Worm (Caenorhabditis elegans) whole organism, L4 larva: ENCODE results near the gene enol-1.

Source experiments
- R02D3.7 ChIP-seq: fragments of 150-350 bp; sonication (generic microtip); optimal IDR thresholded peaks from 3 replicates; lab custom pipeline; 2014; ENCODE audit warnings: missing biosample characterization, missing genetic modification characterization
- Y105C5A.15 ChIP-seq: fragments of 200-800 bp; sonication (Bioruptor generic); IDR thresholded peaks from 2 replicates; pipeline ENCODE4 v1.3.6; 2022; ENCODE audit warnings: missing genetic modification characterization, missing compliant biosample characterization
- Y48G9A.11 ChIP-seq: fragments of 200-800 bp; sonication (Bioruptor generic); IDR thresholded peaks from 2 replicates; pipeline ENCODE4 v1.3.6; 2022; ENCODE audit warnings: missing genetic modification reagents, missing genetic modification characterization, missing compliant biosample characterization
- Y75B8A.6 ChIP-seq: fragments of 200-800 bp; sonication (Bioruptor generic); IDR thresholded peaks from 2 replicates; pipeline ENCODE4 v1.3.6; 2022; ENCODE audit warnings: missing genetic modification reagents, missing genetic modification characterization, missing compliant biosample characterization
- ceh-20 ChIP-seq: fragments of 200-800 bp; sonication (Bioruptor generic); IDR thresholded peaks from 2 replicates; pipeline ENCODE4 v1.3.6; 2022; ENCODE audit warnings: missing genetic modification reagents, missing genetic modification characterization, missing compliant biosample characterization
- ceh-28 ChIP-seq: fragments of 150-350 bp; optimal IDR thresholded peaks from 2 replicates; lab custom pipeline; 2014; ENCODE audit warnings: missing biosample characterization, missing genetic modification reagents, missing genetic modification characterization
- ceh-62 ChIP-seq: sonication (generic microtip); optimal IDR thresholded peaks from 2 replicates; lab custom pipeline; 2017; ENCODE audit warnings: missing biosample characterization, missing genetic modification characterization
- ces-1 ChIP-seq: fragments of 150-350 bp; sonication (generic microtip); optimal IDR thresholded peaks from 4 replicates; lab custom pipeline; 2014; ENCODE audit warnings: missing biosample characterization, missing genetic modification reagents, missing genetic modification characterization
- daf-12 ChIP-seq: fragments of 150-350 bp; optimal IDR thresholded peaks from 2 replicates; lab custom pipeline; 2014; ENCODE audit warnings: missing biosample characterization, missing genetic modification reagents, missing genetic modification characterization
- daf-16 ChIP-seq, 3 experiments: sonication (generic microtip); optimal IDR thresholded peaks; 2 replicates each; lab custom pipeline; 2016 to 2017; ENCODE audit warnings: missing genetic modification characterization in 3 of 3, missing genetic modification reagents in 3 of 3, mild to moderate bottlenecking in 2 of 3, missing compliant biosample characterization in 2 of 3, missing biosample characterization in 1 of 3, moderate library complexity in 1 of 3
- dmd-6 ChIP-seq: fragments of 200-800 bp; sonication (Bioruptor generic); IDR thresholded peaks from 2 replicates; pipeline ENCODE4 v1.3.6; 2022; ENCODE audit warnings: missing genetic modification reagents, missing genetic modification characterization, missing compliant biosample characterization
- dmd-9 ChIP-seq: fragments of 200-800 bp; sonication (Bioruptor generic); IDR thresholded peaks from 2 replicates; pipeline ENCODE4 v1.3.6; 2022; ENCODE audit warnings: missing genetic modification reagents, missing genetic modification characterization, missing compliant biosample characterization
- dpl-1 ChIP-seq: fragments of 150-350 bp; optimal IDR thresholded peaks from 2 replicates; lab custom pipeline; 2014; ENCODE audit warnings: missing biosample characterization, missing genetic modification reagents, missing genetic modification characterization
- dve-1 ChIP-seq: sonication (generic microtip); optimal IDR thresholded peaks from 2 replicates; lab custom pipeline; 2017; ENCODE audit warnings: antibody characterized with exemption, mild to moderate bottlenecking, missing genetic modification characterization, missing compliant biosample characterization; ENCODE audit not compliant: insufficient read depth
- fkh-10 ChIP-seq: fragments of 150-350 bp; optimal IDR thresholded peaks from 2 replicates; lab custom pipeline; 2014; ENCODE audit warnings: missing biosample characterization, missing genetic modification reagents, missing genetic modification characterization
- fos-1 ChIP-seq: fragments of 150-350 bp; optimal IDR thresholded peaks from 2 replicates; lab custom pipeline; 2014; ENCODE audit warnings: missing biosample characterization, missing genetic modification characterization
- gei-8 ChIP-seq: fragments of 200-800 bp; sonication (Bioruptor generic); optimal IDR thresholded peaks from 2 replicates; lab custom pipeline; 2018; ENCODE audit warnings: mild to moderate bottlenecking, missing genetic modification characterization, missing compliant biosample characterization
- hif-1 ChIP-seq, 2 experiments: sonication (generic microtip); optimal IDR thresholded peaks; 2 replicates each; lab custom pipeline; 2016 to 2017; ENCODE audit warnings: missing compliant biosample characterization in 2 of 2, missing genetic modification characterization in 2 of 2, missing genetic modification reagents in 2 of 2, missing genotype in 2 of 2, mild to moderate bottlenecking in 1 of 2
- hmg-1.1 ChIP-seq: fragments of 200-800 bp; sonication (Bioruptor generic); IDR thresholded peaks from 2 replicates; pipeline ENCODE4 v1.3.6; 2022; ENCODE audit warnings: missing genetic modification reagents, missing genetic modification characterization, missing compliant biosample characterization
- lin-13 ChIP-seq: fragments of 150-350 bp; optimal IDR thresholded peaks from 2 replicates; lab custom pipeline; 2014; ENCODE audit warnings: missing biosample characterization, missing genetic modification reagents, missing genetic modification characterization
- lin-29 ChIP-seq: fragments of 200-800 bp; sonication (Bioruptor generic); IDR thresholded peaks from 2 replicates; pipeline ENCODE4 v1.3.6; 2022; ENCODE audit warnings: missing genetic modification reagents, missing genetic modification characterization, missing compliant biosample characterization
- lin-39 ChIP-seq: fragments of 150-350 bp; optimal IDR thresholded peaks from 2 replicates; lab custom pipeline; 2014; ENCODE audit warnings: missing biosample characterization, missing genetic modification reagents, missing genetic modification characterization
- mdt-29 ChIP-seq: fragments of 200-800 bp; sonication (Bioruptor generic); IDR thresholded peaks from 2 replicates; pipeline ENCODE4 v1.3.6; 2022; ENCODE audit warnings: missing genetic modification reagents, missing genetic modification characterization, missing compliant biosample characterization
- nhr-25 ChIP-seq: sonication (generic microtip); optimal IDR thresholded peaks from 2 replicates; lab custom pipeline; 2017; ENCODE audit warnings: missing genetic modification characterization, mild to moderate bottlenecking, missing compliant biosample characterization, antibody characterized with exemption, moderate library complexity, borderline replicate concordance; ENCODE audit not compliant: insufficient read depth
- nhr-28 ChIP-seq: fragments of 150-350 bp; optimal IDR thresholded peaks from 2 replicates; lab custom pipeline; 2014; ENCODE audit warnings: missing biosample characterization, missing genetic modification characterization
- nhr-41 ChIP-seq: fragments of 200-800 bp; sonication (Bioruptor generic); IDR thresholded peaks from 2 replicates; pipeline ENCODE4 v1.3.6; 2022; ENCODE audit warnings: missing genetic modification reagents, missing genetic modification characterization, missing compliant biosample characterization
- nhr-42 ChIP-seq: fragments of 200-800 bp; sonication (Bioruptor generic); IDR thresholded peaks from 2 replicates; pipeline ENCODE4 v1.3.6; 2022; ENCODE audit warnings: missing genetic modification characterization, missing compliant biosample characterization
- nhr-6 ChIP-seq: fragments of 150-350 bp; optimal IDR thresholded peaks from 2 replicates; lab custom pipeline; 2014; ENCODE audit warnings: missing biosample characterization, missing genetic modification characterization
- nhr-76 ChIP-seq: fragments of 150-350 bp; optimal IDR thresholded peaks from 2 replicates; lab custom pipeline; 2014; ENCODE audit warnings: missing biosample characterization, missing genetic modification characterization
- nhr-77 ChIP-seq: fragments of 150-350 bp; optimal IDR thresholded peaks from 2 replicates; lab custom pipeline; 2014; ENCODE audit warnings: missing biosample characterization, missing genetic modification characterization
- pqm-1 ChIP-seq: sonication (generic microtip); optimal IDR thresholded peaks from 2 replicates; lab custom pipeline; 2017; ENCODE audit warnings: missing biosample characterization, missing genetic modification characterization
- skn-1 ChIP-seq: fragments of 150-350 bp; optimal IDR thresholded peaks from 2 replicates; lab custom pipeline; 2014; ENCODE audit warnings: missing biosample characterization, missing genetic modification characterization
- snpc-1.2 ChIP-seq: fragments of 200-800 bp; sonication (Bioruptor generic); IDR thresholded peaks from 2 replicates; pipeline ENCODE4 v1.3.6; 2022; ENCODE audit warnings: missing genetic modification reagents, missing genetic modification characterization, missing compliant biosample characterization
- spr-1 ChIP-seq: sonication (generic microtip); optimal IDR thresholded peaks from 2 replicates; lab custom pipeline; 2016; ENCODE audit warnings: mild to moderate bottlenecking, missing genetic modification characterization, missing compliant biosample characterization
- tag-97 ChIP-seq: fragments of 200-800 bp; sonication (Bioruptor generic); IDR thresholded peaks from 2 replicates; pipeline ENCODE4 v1.3.6; 2022; ENCODE audit warnings: missing genetic modification characterization, missing compliant biosample characterization
- tra-1 ChIP-seq: fragments of 200-800 bp; sonication (Bioruptor generic); IDR thresholded peaks from 2 replicates; pipeline ENCODE4 v1.3.6; 2022; ENCODE audit warnings: missing genetic modification reagents, missing genetic modification characterization, missing compliant biosample characterization
- unc-62 ChIP-seq, 3 experiments: fragments of 150-350 bp in 1 of 3; sonication (generic microtip); optimal IDR thresholded peaks in 2 of 3; peaks in 1 of 3; 1 replicate in 1 of 3; 2 replicates in 2 of 3; lab custom pipeline; 2014 to 2017; ENCODE audit warnings: missing biosample characterization in 3 of 3, missing genetic modification characterization in 3 of 3, missing genetic modification reagents in 3 of 3, missing genotype in 1 of 3
- vab-7 ChIP-seq: fragments of 200-800 bp; sonication (Bioruptor generic); IDR thresholded peaks from 2 replicates; pipeline ENCODE4 v1.3.6; 2022; ENCODE audit warnings: missing genetic modification reagents, missing genetic modification characterization, missing compliant biosample characterization
- zfp-3 ChIP-seq: fragments of 200-800 bp; sonication (Bioruptor generic); conservative IDR thresholded peaks from 2 replicates; pipeline ENCODE4 v1.3.6; 2022; ENCODE audit warnings: missing genetic modification reagents, missing genetic modification characterization, missing compliant biosample characterization
- zip-11 ChIP-seq: fragments of 200-800 bp; sonication (Bioruptor generic); IDR thresholded peaks from 2 replicates; pipeline ENCODE4 v1.3.6; 2022; ENCODE audit warnings: missing genetic modification characterization, missing compliant biosample characterization
- zip-2 ChIP-seq: fragments of 150-350 bp; optimal IDR thresholded peaks from 2 replicates; lab custom pipeline; 2014; ENCODE audit warnings: missing biosample characterization, missing genetic modification characterization
- ztf-11 ChIP-seq: fragments of 150-350 bp; optimal IDR thresholded peaks from 2 replicates; lab custom pipeline; 2014; ENCODE audit warnings: missing biosample characterization, missing genetic modification characterization

The enol-1 gene

ce11 chrII:8903871-8904270 is 26.9 kb upstream of the enol-1 start:
- TF ChIP-seq unc-62 (GFP tag; optimal IDR thresholded peaks at IDR 0.05 in 1 of 2; lab: Kevin White, UChicago): peak in 1 of 2 experiments; percentile 96
- no peak for TF ChIP-seq unc-62 (tag; optimal IDR thresholded peaks at IDR 0.05; lab: Kevin White, UChicago)
- no peak for TF ChIP-seq zip-2 (tag; lab: Kevin White, UChicago)
- TF ChIP-seq ces-1 (GFP tag; lab: Kevin White, UChicago): no peak
- no peak for TF ChIP-seq ceh-28
- no peak for TF ChIP-seq spr-1 (tag; lab: Kevin White, UChicago)
- TF ChIP-seq mdt-29 (GFP tag; lab: Robert Waterston, UW): no peak
- TF ChIP-seq, all 104 proteins: peak for 1

- no peak for TF ChIP-seq zip-11 (GFP tag; lab: Robert Waterston, UW)
- TF ChIP-seq Y48G9A.11 (GFP tag; lab: Robert Waterston, UW): no peak
- no peak for TF ChIP-seq dpl-1
- TF ChIP-seq daf-12 (tag; lab: Kevin White, UChicago): no peak
- no peak for TF ChIP-seq fkh-10
- TF ChIP-seq lin-39 (tag; lab: Kevin White, UChicago): no peak
Observed at ce11 chrII:8911929-8912328, 18.9 kb upstream of the enol-1 start, which contains the start of gene B0457.4. Gene B0457.4 (minus strand): TSS chrII:8912029.

- TF ChIP-seq snpc-1.2 (GFP tag; lab: Robert Waterston, UW): no peak
- TF ChIP-seq nhr-77 (tag; lab: Kevin White, UChicago): no peak
- TF ChIP-seq dmd-9: no peak
- no peak for TF ChIP-seq dmd-6
- no peak for TF ChIP-seq hif-1 (tag; optimal IDR thresholded peaks at IDR 0.05; lab: Kevin White, UChicago)
- TF ChIP-seq ztf-11 (tag; lab: Kevin White, UChicago): no peak
- no peak for TF ChIP-seq tag-97
- no peak for TF ChIP-seq lin-13 (GFP tag; lab: Kevin White, UChicago)
- no peak for TF ChIP-seq zfp-3 (GFP tag; lab: Robert Waterston, UW)
- no peak for TF ChIP-seq nhr-41
- TF ChIP-seq, all 104 proteins: peak for 0
Observed at ce11 chrII:8912523-8913017, 18.2 kb upstream of the enol-1 start.

- TF ChIP-seq ceh-20 (GFP tag; lab: Robert Waterston, UW) (peak; percentile 68; the same call in 1 of the 2 replicates), dmd-6 (peak; percentile 89), nhr-42 (GFP tag; lab: Robert Waterston, UW) (no peak), dve-1 (tag; lab: Kevin White, UChicago) (peak; percentile 15), nhr-25 (tag; lab: Kevin White, UChicago) (no peak), tra-1 (GFP tag; lab: Robert Waterston, UW) (peak; percentile 47; the same call in 1 of the 2 replicates)
- TF ChIP-seq, all 104 proteins: peak for 4
Observed at ce11 chrII:8914654-8915053, 16.1 kb upstream of the enol-1 start.

- no peak for TF ChIP-seq nhr-25 (tag; lab: Kevin White, UChicago)
Observed at ce11 chrII:8916656-8917055, 14.1 kb upstream of the enol-1 start.

ce11 chrII:8917339-8917738 is 13.5 kb upstream of the enol-1 start:
- no peak for TF ChIP-seq vab-7 (GFP tag; lab: Robert Waterston, UW)
- peak; percentile 65 for TF ChIP-seq nhr-28 (tag; lab: Kevin White, UChicago)
- TF ChIP-seq nhr-77 (tag; lab: Kevin White, UChicago): peak; percentile 19
- no peak for TF ChIP-seq nhr-25 (tag; lab: Kevin White, UChicago)
- TF ChIP-seq daf-16 (GFP tag; optimal IDR thresholded peaks at IDR 0.05; lab: Kevin White, UChicago): no peak
- peak; percentile 54 for TF ChIP-seq daf-16 (tag; optimal IDR thresholded peaks at IDR 0.05; lab: Kevin White, UChicago)
- no peak for TF ChIP-seq gei-8
- no peak for TF ChIP-seq nhr-76
- TF ChIP-seq Y75B8A.6 (GFP tag; lab: Robert Waterston, UW): no peak
- TF ChIP-seq lin-29 (GFP tag; lab: Robert Waterston, UW): no peak
- TF ChIP-seq ceh-62 (tag; lab: Kevin White, UChicago): no peak
- no peak for TF ChIP-seq fos-1 (tag; lab: Kevin White, UChicago)
- no peak for TF ChIP-seq skn-1 (tag; lab: Kevin White, UChicago)
- TF ChIP-seq hmg-1.1 (GFP tag; lab: Robert Waterston, UW): no peak
- TF ChIP-seq R02D3.7 (tag; lab: Kevin White, UChicago): no peak
- no peak for TF ChIP-seq Y105C5A.15 (GFP tag; lab: Robert Waterston, UW)
- peak; percentile 6 for TF ChIP-seq pqm-1 (tag; lab: Kevin White, UChicago)
- TF ChIP-seq nhr-6 (tag; lab: Kevin White, UChicago): no peak
